Fruit fly (Drosophila melanogaster): Measurements from ENCODE around the gene Ge-1.

Gene Ge-1

dm6 chr2L:11052493-11052788 lies 48.2 kb downstream of the Ge-1 start:
- TF ChIP-seq ttk (optimal IDR thresholded peaks at IDR 0.05) (no peak), psq (optimal IDR thresholded peaks at IDR 0.05) (no peak), insv (optimal IDR thresholded peaks at IDR 0.05) (no peak), Myc (optimal IDR thresholded peaks at IDR 0.05) (no peak), Sin3A (optimal IDR thresholded peaks at IDR 0.05) (no peak)

- no peak for TF ChIP-seq Myc (optimal IDR thresholded peaks at IDR 0.05)
- TF ChIP-seq psq (optimal IDR thresholded peaks at IDR 0.05) = no peak
- TF ChIP-seq h (optimal IDR thresholded peaks at IDR 0.05) = no peak
- no peak for TF ChIP-seq Sin3A (optimal IDR thresholded peaks at IDR 0.05)
- no peak for TF ChIP-seq ttk (optimal IDR thresholded peaks at IDR 0.05)
- TF ChIP-seq insv (optimal IDR thresholded peaks at IDR 0.05) = no peak
These were observed 48.8 kb downstream of the Ge-1 start for dm6 chr2L:11051644-11052492.

dm6 chr2L:11049723-11050122 lies 51.0 kb downstream of the Ge-1 start:
- TF ChIP-seq Myc (optimal IDR thresholded peaks at IDR 0.05) (no peak), insv (optimal IDR thresholded peaks at IDR 0.05) (no peak), h (optimal IDR thresholded peaks at IDR 0.05) (no peak), psq (optimal IDR thresholded peaks at IDR 0.05) (no peak), ttk (optimal IDR thresholded peaks at IDR 0.05) (no peak), Sin3A (optimal IDR thresholded peaks at IDR 0.05) (no peak)

dm6 chr2L:11048307-11048706 lies 52.4 kb downstream of the Ge-1 start:
- no peak for TF ChIP-seq Sin3A (optimal IDR thresholded peaks at IDR 0.05)
- TF ChIP-seq Myc (optimal IDR thresholded peaks at IDR 0.05) = no peak
- TF ChIP-seq ttk (optimal IDR thresholded peaks at IDR 0.05) = no peak

dm6 chr2L:11046051-11046450 lies 54.6 kb downstream of the Ge-1 start:
- TF ChIP-seq Sin3A (optimal IDR thresholded peaks at IDR 0.05) = no peak
- TF ChIP-seq insv (optimal IDR thresholded peaks at IDR 0.05) = no peak
- no peak for TF ChIP-seq ttk (optimal IDR thresholded peaks at IDR 0.05)
- no peak for TF ChIP-seq h (optimal IDR thresholded peaks at IDR 0.05)
- no peak for TF ChIP-seq Myc (optimal IDR thresholded peaks at IDR 0.05)
- TF ChIP-seq psq (optimal IDR thresholded peaks at IDR 0.05) = no peak

- TF ChIP-seq Myc (optimal IDR thresholded peaks at IDR 0.05) = no peak
- no peak for TF ChIP-seq insv (optimal IDR thresholded peaks at IDR 0.05)
- TF ChIP-seq h (optimal IDR thresholded peaks at IDR 0.05) = no peak
- no peak for TF ChIP-seq psq (optimal IDR thresholded peaks at IDR 0.05)
- TF ChIP-seq ttk (optimal IDR thresholded peaks at IDR 0.05) = no peak
- no peak for TF ChIP-seq Sin3A (optimal IDR thresholded peaks at IDR 0.05)
These were observed 55.2 kb downstream of the Ge-1 start for dm6 chr2L:11045467-11045914.
